Fruit fly (Drosophila melanogaster): ENCODE results near the gene Dhrs4.

Gene Dhrs4

dm6 chr3L:5186807-5187571, 45.5 kb upstream of the Dhrs4 start (continued):
- TF ChIP-seq Vsx1 (GFP tag; optimal IDR thresholded peaks at IDR 0.05) (peak; percentile 71), CG9932 (GFP tag; IDR thresholded peaks at IDR 0.05) (peak; percentile 60), CG9727 (GFP tag; optimal IDR thresholded peaks at IDR 0.05) (peak; percentile 85), emc (GFP tag; optimal IDR thresholded peaks at IDR 0.05) (peak; percentile 75), wdn (GFP tag; IDR thresholded peaks at IDR 0.05) (peak; percentile 71)

DNA sequence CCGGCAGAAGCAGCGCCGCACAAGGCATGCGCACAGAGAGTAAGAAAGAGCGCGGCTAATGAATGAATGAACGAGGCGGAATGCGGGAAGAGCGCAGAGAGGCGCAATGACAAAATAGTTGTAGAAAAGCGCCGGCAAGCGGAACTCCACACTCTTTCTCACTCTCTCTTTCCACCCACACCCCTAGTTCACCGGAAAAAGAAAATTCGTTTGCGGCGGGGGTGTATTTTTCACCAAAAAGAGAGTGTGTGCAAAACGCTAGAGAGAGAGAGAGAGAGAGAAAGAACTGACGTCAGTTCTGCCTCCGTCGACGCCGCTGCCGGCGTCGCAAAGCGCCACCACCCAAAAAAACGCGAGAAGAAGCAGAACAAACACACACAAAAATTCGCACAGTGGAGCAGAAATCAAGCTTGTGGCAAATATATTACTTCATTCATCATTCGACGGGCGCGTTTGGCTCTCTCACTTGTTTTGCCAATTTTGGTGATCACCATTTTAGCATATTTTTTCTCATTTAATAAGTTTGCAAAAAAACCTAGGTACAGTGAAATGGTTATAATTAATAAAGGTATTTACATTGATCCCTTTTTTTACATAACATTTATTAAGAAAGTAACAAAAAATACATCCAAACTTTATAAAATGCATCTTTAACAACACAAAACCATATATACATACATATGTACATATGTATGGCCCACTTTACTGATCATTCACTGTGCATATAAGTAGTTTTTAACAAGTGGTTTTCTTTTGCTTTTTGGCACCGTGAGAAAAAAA, 43.6 kb upstream of the Dhrs4 start:
- peak; percentile 63 for TF ChIP-seq row (GFP tag; IDR thresholded peaks at IDR 0.05)
- no peak for TF ChIP-seq CG1647 (GFP tag; optimal IDR thresholded peaks at IDR 0.05)
- peak; percentile 22; the same call in 1 of the 2 replicates for TF ChIP-seq gsb (GFP tag; IDR thresholded peaks at IDR 0.05)
- peak in 1 of 2 experiments; percentile 25 for TF ChIP-seq bsh (GFP tag; optimal IDR thresholded peaks at IDR 0.05)
- peak; percentile 40; the same call in 2 of the 3 replicates for TF ChIP-seq zen2 (GFP tag; IDR thresholded peaks at IDR 0.05; ENCODE audit: partially characterized antibody)
- TF ChIP-seq zfh1 (GFP tag; IDR thresholded peaks at IDR 0.05), result 0 out of 3 replicates have a peak, but pooled peaks have one; percentile 20
- no peak for TF ChIP-seq nerfin-2 (GFP tag; IDR thresholded peaks at IDR 0.05; ENCODE audit: partially characterized antibody)
- TF ChIP-seq dmrt11E (tag; optimal IDR thresholded peaks at IDR 0.05), result peak; percentile 12
- TF ChIP-seq Taf1 (GFP tag; IDR thresholded peaks at IDR 0.05), result no peak
- TF ChIP-seq HLH54F (GFP tag; optimal IDR thresholded peaks at IDR 0.05), result peak; percentile 70
- TF ChIP-seq wdn (GFP tag; IDR thresholded peaks at IDR 0.05), result peak; percentile 32; the same call in 1 of the 2 replicates
- TF ChIP-seq salm (tag; optimal IDR thresholded peaks at IDR 0.05), result no peak
- peak; percentile 69 for TF ChIP-seq CG9437 (GFP tag; optimal IDR thresholded peaks at IDR 0.05)
- no peak for TF ChIP-seq jing (GFP tag; optimal IDR thresholded peaks at IDR 0.05)
- no peak for TF ChIP-seq Lpt (GFP tag; optimal IDR thresholded peaks at IDR 0.05)
- TF ChIP-seq Doc3 (GFP tag; IDR thresholded peaks at IDR 0.05; ENCODE audit: partially characterized antibody), result no peak
- no peak for TF ChIP-seq CG12769 (tag; optimal IDR thresholded peaks at IDR 0.05)
- no peak for TF ChIP-seq her (GFP tag; optimal IDR thresholded peaks at IDR 0.05)
- no peak for TF ChIP-seq TFAM (GFP tag; optimal IDR thresholded peaks at IDR 0.05)
- TF ChIP-seq CG4617 (GFP tag; optimal IDR thresholded peaks at IDR 0.05; ENCODE audit: borderline replicate concordance), result no peak
- TF ChIP-seq Kr (GFP tag; optimal IDR thresholded peaks at IDR 0.05), result no peak
- peak; percentile 86 for TF ChIP-seq CG17385 (GFP tag; optimal IDR thresholded peaks at IDR 0.05)
- peak; percentile 58 for TF ChIP-seq CG9215 (GFP tag; IDR thresholded peaks at IDR 0.05)
- peak; percentile 35; the same call in 1 of the 3 replicates for TF ChIP-seq tgo (GFP tag; IDR thresholded peaks at IDR 0.05)
- peak; percentile 29 for TF ChIP-seq pnt (GFP tag; optimal IDR thresholded peaks at IDR 0.05)
- TF ChIP-seq CG8924 (tag; optimal IDR thresholded peaks at IDR 0.05), result peak; percentile 24
- TF ChIP-seq pros (GFP tag; optimal IDR thresholded peaks at IDR 0.05), result peak; percentile 92
- peak; percentile 60 for TF ChIP-seq Dip3 (GFP tag; optimal IDR thresholded peaks at IDR 0.05)
- peak in 1 of 2 experiments; percentile 35 for TF ChIP-seq eve (GFP tag; optimal IDR thresholded peaks at IDR 0.05)
- TF ChIP-seq D19A (tag; optimal IDR thresholded peaks at IDR 0.05), result peak; percentile 15
- TF ChIP-seq Poxn (GFP tag; IDR thresholded peaks at IDR 0.05), result no peak
- no peak for TF ChIP-seq wor (GFP tag; IDR thresholded peaks at IDR 0.05)
- TF ChIP-seq slou (GFP tag; optimal IDR thresholded peaks at IDR 0.05), result no peak
- peak; percentile 48 for TF ChIP-seq CG4424 (GFP tag; optimal IDR thresholded peaks at IDR 0.05)
- peak; percentile 63 for TF ChIP-seq CG1832 (GFP tag; optimal IDR thresholded peaks at IDR 0.05)
- no peak for TF ChIP-seq scrt (GFP tag; optimal IDR thresholded peaks at IDR 0.05)
- TF ChIP-seq CG14014 (GFP tag; IDR thresholded peaks at IDR 0.05), result peak; percentile 49; the same call in 1 of the 2 replicates
- TF ChIP-seq CG2678 (tag; optimal IDR thresholded peaks at IDR 0.05), result peak; percentile 72
- TF ChIP-seq fu2 (GFP tag; optimal IDR thresholded peaks at IDR 0.05), result peak; percentile 65
- TF ChIP-seq CG3407 (GFP tag; optimal IDR thresholded peaks at IDR 0.05), result no peak
- no peak for TF ChIP-seq mirr (GFP tag; optimal IDR thresholded peaks at IDR 0.05)
- peak; percentile 39 for TF ChIP-seq Rfx (GFP tag; IDR thresholded peaks at IDR 0.05)
